Worm (Caenorhabditis elegans) whole organism, young adult: ENCODE results near the gene F46C3.2.

ENCODE experiments used
- B0035.1 ChIP-seq: sonication (generic microtip); optimal IDR thresholded peaks from 2 replicates; lab custom pipeline; 2016; ENCODE audit warnings: missing genetic modification characterization, mild to moderate bottlenecking, missing compliant biosample characterization, missing genotype, missing genetic modification reagents
- B0336.3 ChIP-seq: fragments of 200-800 bp; sonication (Bioruptor generic); IDR thresholded peaks from 2 replicates; pipeline ENCODE4 v1.3.6; 2022; ENCODE audit warnings: missing genetic modification characterization, missing compliant biosample characterization
- K12H6.12 ChIP-seq: fragments of 200-800 bp; sonication (Bioruptor generic); optimal IDR thresholded peaks from 2 replicates; lab custom pipeline; 2018; ENCODE audit warnings: mild to moderate bottlenecking, missing genetic modification characterization, missing compliant biosample characterization
- akir-1 ChIP-seq: fragments of 200-800 bp; sonication (Bioruptor generic); optimal IDR thresholded peaks from 2 replicates; lab custom pipeline; 2018; ENCODE audit warnings: mild to moderate bottlenecking, missing genetic modification characterization, moderate library complexity, missing compliant biosample characterization
- attf-5 ChIP-seq: fragments of 200-800 bp; sonication (Bioruptor generic); optimal IDR thresholded peaks from 2 replicates; lab custom pipeline; 2018; ENCODE audit warnings: mild to moderate bottlenecking, missing genetic modification characterization, missing compliant biosample characterization
- bed-1 ChIP-seq: fragments of 200-800 bp; sonication (Bioruptor generic); IDR thresholded peaks from 2 replicates; pipeline ENCODE4 v1.3.6; 2022; ENCODE audit warnings: missing genetic modification reagents, missing genetic modification characterization, missing compliant biosample characterization
- cebp-1 ChIP-seq, 2 experiments: fragments of 200-800 bp in 1 of 2; sonication (Bioruptor generic) in 1 of 2; sonication (generic microtip) in 1 of 2; IDR thresholded peaks in 1 of 2; optimal IDR thresholded peaks in 1 of 2; 2 replicates each; pipeline versions ENCODE4 v1.3.6 to Lab custom; 2017 to 2022; ENCODE audit warnings: missing compliant biosample characterization in 2 of 2, missing genetic modification characterization in 2 of 2, mild to moderate bottlenecking in 1 of 2, missing genetic modification reagents in 1 of 2, moderate library complexity in 1 of 2
- chd-7 ChIP-seq: sonication (generic microtip); optimal IDR thresholded peaks from 2 replicates; lab custom pipeline; 2016; ENCODE audit warnings: mild to moderate bottlenecking, missing genetic modification characterization, moderate library complexity, missing compliant biosample characterization
- dox-1 ChIP-seq: fragments of 200-800 bp; sonication (Bioruptor generic); IDR thresholded peaks from 2 replicates; pipeline ENCODE4 v1.3.6; 2022; ENCODE audit warnings: missing genetic modification reagents, missing genetic modification characterization, missing compliant biosample characterization
- dpl-1 ChIP-seq: fragments of 150-350 bp; optimal IDR thresholded peaks from 2 replicates; lab custom pipeline; 2014; ENCODE audit warnings: missing biosample characterization, missing genetic modification reagents, missing genetic modification characterization
- efl-1 ChIP-seq: fragments of 150-350 bp; optimal IDR thresholded peaks from 2 replicates; lab custom pipeline; 2014; ENCODE audit warnings: missing biosample characterization, missing genetic modification reagents, missing genetic modification characterization
- gei-17 ChIP-seq: fragments of 200-800 bp; sonication (Bioruptor generic); optimal IDR thresholded peaks from 2 replicates; lab custom pipeline; 2018; ENCODE audit warnings: mild to moderate bottlenecking, missing genetic modification characterization, missing compliant biosample characterization
- hlh-26 ChIP-seq: fragments of 200-800 bp; sonication (Bioruptor generic); conservative IDR thresholded peaks from 2 replicates; pipeline ENCODE4 v1.3.6; 2022; ENCODE audit warnings: missing genetic modification reagents, missing genetic modification characterization, missing compliant biosample characterization
- hmg-1.2 ChIP-seq: fragments of 200-800 bp; sonication (Bioruptor generic); IDR thresholded peaks from 2 replicates; pipeline ENCODE4 v1.3.6; 2022; ENCODE audit warnings: missing genetic modification reagents, missing genetic modification characterization, missing compliant biosample characterization
- hrde-1 ChIP-seq: sonication (generic microtip); optimal IDR thresholded peaks from 2 replicates; lab custom pipeline; 2016; ENCODE audit warnings: missing genetic modification characterization, mild to moderate bottlenecking, missing compliant biosample characterization, moderate library complexity, missing genotype, missing genetic modification reagents, borderline replicate concordance
- lag-1 ChIP-seq: fragments of 200-800 bp; sonication (Bioruptor generic); IDR thresholded peaks from 2 replicates; pipeline ENCODE4 v1.3.6; 2022; ENCODE audit warnings: missing genetic modification reagents, missing genetic modification characterization, missing compliant biosample characterization
- lin-35 ChIP-seq, 3 experiments: fragments of 150-350 bp in 2 of 3; sonication (generic microtip) in 1 of 3; optimal IDR thresholded peaks; 2 replicates each; lab custom pipeline; 2014 to 2018; ENCODE audit warnings: missing biosample characterization in 3 of 3, missing genetic modification characterization in 3 of 3, missing genetic modification reagents in 3 of 3
- lin-40 ChIP-seq: sonication (generic microtip); optimal IDR thresholded peaks from 2 replicates; lab custom pipeline; 2016; ENCODE audit warnings: missing genetic modification characterization, mild to moderate bottlenecking, missing compliant biosample characterization, missing genotype, missing genetic modification reagents
- madf-10 ChIP-seq: sonication (generic microtip); optimal IDR thresholded peaks from 2 replicates; lab custom pipeline; 2016; ENCODE audit warnings: mild to moderate bottlenecking, missing genetic modification characterization, missing compliant biosample characterization
- mcd-1 ChIP-seq: fragments of 200-800 bp; sonication (Bioruptor generic); IDR thresholded peaks from 2 replicates; pipeline ENCODE4 v1.3.6; 2022; ENCODE audit warnings: missing genetic modification reagents, missing genetic modification characterization, missing compliant biosample characterization
- nfyb-1 ChIP-seq: fragments of 200-800 bp; sonication (Bioruptor generic); IDR thresholded peaks from 2 replicates; pipeline ENCODE4 v1.3.6; 2022; ENCODE audit warnings: missing genetic modification reagents, missing genetic modification characterization, missing compliant biosample characterization
- nhr-179 ChIP-seq: sonication (generic microtip); optimal IDR thresholded peaks from 2 replicates; lab custom pipeline; 2016; ENCODE audit warnings: mild to moderate bottlenecking, missing genetic modification characterization, missing compliant biosample characterization
- nhr-80 ChIP-seq: sonication (generic microtip); optimal IDR thresholded peaks from 2 replicates; lab custom pipeline; 2016; ENCODE audit warnings: missing genetic modification characterization, missing compliant biosample characterization
- pbrm-1 ChIP-seq: fragments of 200-800 bp; sonication (Bioruptor generic); IDR thresholded peaks from 2 replicates; pipeline ENCODE4 v1.3.6; 2022; ENCODE audit warnings: missing genetic modification reagents, missing genetic modification characterization, missing compliant biosample characterization
- pha-4 ChIP-seq: fragments of 150-350 bp; sonication (generic microtip); optimal IDR thresholded peaks from 2 replicates; lab custom pipeline; 2014; ENCODE audit warnings: missing biosample characterization, missing genetic modification reagents, missing genetic modification characterization
- snpc-1.1 ChIP-seq: sonication (generic microtip); optimal IDR thresholded peaks from 2 replicates; lab custom pipeline; 2017; ENCODE audit warnings: missing genetic modification characterization, mild to moderate bottlenecking, missing compliant biosample characterization, antibody characterized with exemption, moderate library complexity, missing genotype, missing genetic modification reagents; ENCODE audit not compliant: insufficient read depth
- snpc-4 ChIP-seq, 5 experiments: fragments of 150-350 bp in 1 of 5; sonication (generic microtip) in 4 of 5; optimal IDR thresholded peaks; 2 replicates each; lab custom pipeline; 2014 to 2018; ENCODE audit warnings: missing genetic modification characterization in 5 of 5, missing biosample characterization in 3 of 5, antibody characterized with exemption in 2 of 5, mild to moderate bottlenecking in 2 of 5, missing compliant biosample characterization in 2 of 5, missing genotype in 2 of 5, moderate library complexity in 2 of 5, missing genetic modification reagents in 1 of 5
- somi-1 ChIP-seq: fragments of 200-800 bp; sonication (Bioruptor generic); optimal IDR thresholded peaks from 2 replicates; lab custom pipeline; 2018; ENCODE audit warnings: mild to moderate bottlenecking, missing genetic modification characterization, missing compliant biosample characterization
- tlf-1 ChIP-seq: fragments of 200-800 bp; sonication (Bioruptor generic); optimal IDR thresholded peaks from 2 replicates; lab custom pipeline; 2018; ENCODE audit warnings: mild to moderate bottlenecking, missing genetic modification characterization, missing compliant biosample characterization
- unc-130 ChIP-seq: sonication (generic microtip); optimal IDR thresholded peaks from 2 replicates; lab custom pipeline; 2016; ENCODE audit warnings: missing genetic modification reagents, missing genetic modification characterization, missing compliant biosample characterization
- xnd-1 ChIP-seq: sonication (generic microtip); optimal IDR thresholded peaks from 2 replicates; lab custom pipeline; 2016; ENCODE audit warnings: missing genotype, missing genetic modification reagents, missing genetic modification characterization, missing compliant biosample characterization
- zfh-2 ChIP-seq: fragments of 200-800 bp; sonication (Bioruptor generic); conservative IDR thresholded peaks from 2 replicates; pipeline ENCODE4 v1.3.6; 2022; ENCODE audit warnings: missing genetic modification reagents, missing genetic modification characterization, missing compliant biosample characterization
- zim-3 ChIP-seq: sonication (generic microtip); optimal IDR thresholded peaks from 2 replicates; lab custom pipeline; 2017; ENCODE audit warnings: mild to moderate bottlenecking, missing genetic modification characterization, moderate library complexity, missing compliant biosample characterization
- ztf-18 ChIP-seq: sonication (generic microtip); optimal IDR thresholded peaks from 2 replicates; lab custom pipeline; 2016; ENCODE audit warnings: missing genotype, mild to moderate bottlenecking, missing genetic modification characterization, missing compliant biosample characterization

The F46C3.2 gene

DNA sequence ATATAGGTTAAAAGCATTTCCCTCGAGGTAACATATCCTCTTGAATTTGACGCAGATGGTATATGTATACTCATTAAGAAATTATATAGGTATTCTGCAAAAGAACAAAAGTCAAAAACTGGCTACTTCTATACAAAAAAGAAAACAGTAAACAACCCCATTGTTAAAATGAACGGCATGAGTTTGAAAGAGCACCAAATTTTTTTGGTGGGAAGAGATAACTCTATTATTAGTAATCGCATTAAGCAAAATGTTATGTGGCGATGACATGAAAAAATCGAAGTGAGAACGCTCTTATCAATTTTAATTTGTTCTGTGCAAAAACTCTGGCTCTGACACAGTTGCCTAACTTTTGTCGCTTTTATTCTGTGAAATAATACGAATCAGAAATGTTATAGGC lies at the start of gene F46C3.2:
Gene F46C3.2 (minus strand): TSS at position 101 of the 400 bp plus-strand sequence.
- peak; percentile 7 for TF ChIP-seq nhr-80 (tag; lab: Kevin White, UChicago)
- TF ChIP-seq nfyb-1 (GFP tag; lab: Robert Waterston, UW): no peak
- TF ChIP-seq efl-1 (GFP tag; lab: Kevin White, UChicago): no peak
- no peak for TF ChIP-seq bed-1 (GFP tag; lab: Robert Waterston, UW)
- no peak for TF ChIP-seq nhr-179
- TF ChIP-seq dpl-1 (GFP tag; lab: Kevin White, UChicago): no peak
- TF ChIP-seq cebp-1 (GFP tag; IDR thresholded peaks at IDR 0.05; lab: Robert Waterston, UW): no peak
- TF ChIP-seq cebp-1 (tag; optimal IDR thresholded peaks at IDR 0.05; lab: Kevin White, UChicago): no peak

DNA sequence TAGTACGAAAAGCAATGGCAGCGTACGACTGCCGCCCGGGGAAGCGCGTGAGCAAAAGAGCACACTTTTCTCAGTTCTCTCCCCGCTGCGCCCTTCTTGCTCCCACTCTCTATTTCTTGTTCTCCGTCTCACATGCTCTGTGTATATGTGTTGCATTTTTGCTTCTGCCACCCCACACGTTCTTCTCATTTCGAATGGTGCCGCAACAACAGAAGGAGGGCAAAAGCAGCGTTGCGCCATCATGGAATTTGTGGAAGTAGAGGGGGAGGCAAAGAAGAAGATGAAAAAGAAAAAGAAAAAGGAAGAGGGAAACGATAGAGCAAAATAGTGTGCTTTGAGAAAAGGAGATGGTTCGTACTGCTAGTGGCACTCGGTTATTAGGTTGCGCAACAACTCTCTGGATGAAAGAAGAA lies 48.8 kb upstream of the F46C3.2 start:
- TF ChIP-seq tlf-1 (GFP tag; lab: Kevin White, UChicago): peak; percentile 22
- TF ChIP-seq mcd-1 (GFP tag; lab: Robert Waterston, UW): peak; percentile 12; the same call in 1 of the 2 replicates
- TF ChIP-seq unc-130: no peak
- TF ChIP-seq hlh-26 (GFP tag; lab: Robert Waterston, UW): no peak
- TF ChIP-seq madf-10 (tag; lab: Kevin White, UChicago): peak; percentile 25
- peak; percentile 59 for TF ChIP-seq attf-5
- TF ChIP-seq ztf-18 (tag; lab: Kevin White, UChicago): peak; percentile 9
- peak; percentile 22; the same call in 1 of the 2 replicates for TF ChIP-seq hmg-1.2
- TF ChIP-seq B0336.3 (GFP tag; lab: Robert Waterston, UW): peak; percentile 55; the same call in 1 of the 2 replicates
- no peak for TF ChIP-seq hrde-1 (tag; lab: Kevin White, UChicago)
- peak in 1 of 3 experiments; percentile 50 for TF ChIP-seq lin-35 (GFP tag; optimal IDR thresholded peaks at IDR 0.05; lab: Kevin White, UChicago)
- TF ChIP-seq zfh-2 (GFP tag; lab: Robert Waterston, UW): peak; percentile 96
- peak; percentile 77 for TF ChIP-seq nhr-80 (tag; lab: Kevin White, UChicago)
- TF ChIP-seq chd-7: peak; percentile 60
- peak; percentile 4 for TF ChIP-seq B0035.1 (tag; lab: Kevin White, UChicago)
- no peak for TF ChIP-seq xnd-1
- TF ChIP-seq cebp-1 (GFP tag; IDR thresholded peaks at IDR 0.05; lab: Robert Waterston, UW): no peak
- peak; percentile 75 for TF ChIP-seq cebp-1 (tag; optimal IDR thresholded peaks at IDR 0.05; lab: Kevin White, UChicago)
- TF ChIP-seq snpc-4 (GFP tag; optimal IDR thresholded peaks at IDR 0.05; lab: Kevin White, UChicago): no peak
- peak in 1 of 4 experiments; percentile 22 for TF ChIP-seq snpc-4 (tag; optimal IDR thresholded peaks at IDR 0.05; lab: Kevin White, UChicago)
- no peak for TF ChIP-seq snpc-1.1 (tag; lab: Kevin White, UChicago)
- peak; percentile 84 for TF ChIP-seq K12H6.12
- TF ChIP-seq pbrm-1 (GFP tag; lab: Robert Waterston, UW): peak; percentile 8; the same call in 1 of the 2 replicates
- peak; percentile 9 for TF ChIP-seq nhr-179
- TF ChIP-seq somi-1 (GFP tag; lab: Kevin White, UChicago): peak; percentile 67
- no peak for TF ChIP-seq pha-4
- TF ChIP-seq lin-40 (tag; lab: Kevin White, UChicago): peak; percentile 28
- peak; percentile 44; the same call in 1 of the 2 replicates for TF ChIP-seq dox-1
- no peak for TF ChIP-seq akir-1
- TF ChIP-seq lag-1 (GFP tag; lab: Robert Waterston, UW): no peak
- TF ChIP-seq gei-17 (GFP tag; lab: Kevin White, UChicago): peak; percentile 6
- peak; percentile 51 for TF ChIP-seq zim-3 (tag; lab: Kevin White, UChicago)
